Worm (Caenorhabditis elegans): ENCODE data around the gene M88.3.

The M88.3 gene

ce11 chrIII:4502559-4503240, 42.2 kb downstream of the M88.3 start (continued):
- peak; percentile 48 for TF ChIP-seq aha-1 (tag)
- TF ChIP-seq ceh-44 (GFP tag; IDR thresholded peaks at IDR 0.05): no peak
- TF ChIP-seq dmd-9 (GFP tag; IDR thresholded peaks at IDR 0.05): no peak
- TF ChIP-seq attf-4 (tag; optimal IDR thresholded peaks at IDR 0.05): no peak
- no peak for TF ChIP-seq nhr-25 (tag; optimal IDR thresholded peaks at IDR 0.05; ENCODE audit: borderline replicate concordance, insufficient read depth)
- TF ChIP-seq gei-8 (GFP tag; optimal IDR thresholded peaks at IDR 0.05): no peak
- TF ChIP-seq hlh-11 (tag; optimal IDR thresholded peaks at IDR 0.05): peak; percentile 68
- no peak for TF ChIP-seq ceh-62 (tag; optimal IDR thresholded peaks at IDR 0.05)
- no peak for TF ChIP-seq lin-38 (GFP tag; IDR thresholded peaks at IDR 0.05)
- TF ChIP-seq ceh-32 (tag; optimal IDR thresholded peaks at IDR 0.05; ENCODE audit: poor library complexity): no peak
- TF ChIP-seq hlh-30 (tag; optimal IDR thresholded peaks at IDR 0.05; ENCODE audit: insufficient read depth): peak; percentile 48
- no peak for TF ChIP-seq zfp-2 (tag; optimal IDR thresholded peaks at IDR 0.05)
- no peak for TF ChIP-seq snpc-4 (tag; optimal IDR thresholded peaks at IDR 0.05)
- no peak for TF ChIP-seq rbr-2 (tag; optimal IDR thresholded peaks at IDR 0.05)
- TF ChIP-seq egl-27 (tag; optimal IDR thresholded peaks at IDR 0.05): no peak
- no peak for TF ChIP-seq daf-8 (GFP tag; IDR thresholded peaks at IDR 0.05)
- peak in 1 of 2 experiments; percentile 36 for TF ChIP-seq lsy-2 (tag; optimal IDR thresholded peaks at IDR 0.05)
- no peak for TF ChIP-seq R02D3.7 (tag; optimal IDR thresholded peaks at IDR 0.05)
- no peak for TF ChIP-seq Y48G9A.11 (GFP tag; IDR thresholded peaks at IDR 0.05)
- TF ChIP-seq madf-9 (GFP tag; conservative IDR thresholded peaks at IDR 0.05): peak; percentile 28; the same call in 1 of the 2 replicates
- TF ChIP-seq ZK337.2 (GFP tag; IDR thresholded peaks at IDR 0.05): no peak
- TF ChIP-seq zip-11 (GFP tag; IDR thresholded peaks at IDR 0.05): no peak
- no peak for TF ChIP-seq lir-3 (tag; optimal IDR thresholded peaks at IDR 0.05)
- TF ChIP-seq T26A8.4 (GFP tag; IDR thresholded peaks at IDR 0.05): peak; percentile 50
- no peak for TF ChIP-seq D1046.2 (GFP tag; IDR thresholded peaks at IDR 0.05)
- no peak for TF ChIP-seq aly-2 (tag; optimal IDR thresholded peaks at IDR 0.05)
- peak; percentile 43; the same call in 1 of the 2 replicates for TF ChIP-seq hmg-1.1 (GFP tag; IDR thresholded peaks at IDR 0.05)
- no peak for TF ChIP-seq set-16 (GFP tag; IDR thresholded peaks at IDR 0.05)
- TF ChIP-seq fkh-10 (GFP tag; optimal IDR thresholded peaks at IDR 0.05): no peak
- TF ChIP-seq unc-39 (tag; optimal IDR thresholded peaks at IDR 0.05): no peak
- TF ChIP-seq nhr-237 (tag; optimal IDR thresholded peaks at IDR 0.05): no peak
- TF ChIP-seq mxl-2 (GFP tag; conservative IDR thresholded peaks at IDR 0.05): no peak
- no peak for TF ChIP-seq pha-4 (GFP tag; IDR thresholded peaks at IDR 0.05)
- TF ChIP-seq pha-4 (tag; optimal IDR thresholded peaks at IDR 0.05): no peak
- peak; percentile 1 for TF ChIP-seq T20F7.1 (GFP tag; optimal IDR thresholded peaks at IDR 0.05)
- TF ChIP-seq lim-7 (GFP tag; IDR thresholded peaks at IDR 0.05): no peak
- TF ChIP-seq ama-1 (optimal IDR thresholded peaks at IDR 0.05): no peak

ce11 chrIII:4498938-4499337, 45.9 kb downstream of the M88.3 start, which contains the start of the genes C07G2.5 and atf-7:
C07G2.5 (minus strand) TSS chrIII:4499038.
atf-7 (minus strand) TSS chrIII:4499045.
- TF ChIP-seq nhr-76 (tag; optimal IDR thresholded peaks at IDR 0.05) (no peak), vab-7 (GFP tag; IDR thresholded peaks at IDR 0.05) (no peak), nhr-77 (tag; optimal IDR thresholded peaks at IDR 0.05) (no peak), dmd-8 (GFP tag; IDR thresholded peaks at IDR 0.05) (no peak), ama-1 (optimal IDR thresholded peaks at IDR 0.05) (peak; percentile 85), fos-1 (tag; optimal IDR thresholded peaks at IDR 0.05) (no peak)
